Fruit fly (Drosophila melanogaster) S2 (cell line): ENCODE results near the gene Vago.
"Not testable (repeated sequence)": the region's sequence is repeated elsewhere in the genome, so short reads cannot be mapped to it uniquely, and the experiment has no call there.

Experiments used
- CG8478 ChIP-seq: fragments of >200 bp; optimal IDR thresholded peaks from 2 replicates; lab custom pipeline; 2018
- CTCF ChIP-seq, 2 experiments: fragments of >200 bp; optimal IDR thresholded peaks; 2 replicates each; lab custom pipeline; 2018

Gene Vago

dm6 chrX:11088778-11089340 lies at the start of gene Vago:
TSS of gene Vago (plus strand) at chrX:11089290.
- no peak for TF ChIP-seq CG8478 (lab: Kevin White, UChicago)
- no peak for TF ChIP-seq CTCF (optimal IDR thresholded peaks at IDR 0.05; lab: Kevin White, UChicago)

DNA sequence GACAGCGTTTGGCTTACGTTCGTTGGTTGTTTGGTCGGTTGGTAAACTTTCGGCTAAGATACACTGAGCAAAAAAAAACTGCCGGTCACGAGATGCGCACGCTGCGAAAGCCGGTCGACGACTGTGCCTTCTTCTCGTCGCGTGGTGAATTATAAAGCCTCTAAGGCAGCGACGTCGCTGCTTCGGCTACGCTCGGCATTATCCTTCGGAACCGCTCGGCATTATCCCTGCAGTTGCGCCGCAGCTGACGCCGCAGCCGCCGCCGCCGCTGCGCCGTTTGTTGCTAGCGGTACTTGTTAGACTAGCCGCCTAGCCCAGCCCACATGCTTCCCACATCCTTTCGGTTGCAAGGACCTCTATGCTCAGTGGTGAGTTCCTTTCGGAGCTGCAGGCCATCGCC lies 49.3 kb upstream of the Vago start, which contains the start of gene vex:
Gene vex (minus strand): TSS at position 114 of the 400 bp plus-strand sequence.
- no peak for TF ChIP-seq CTCF (optimal IDR thresholded peaks at IDR 0.05; lab: Kevin White, UChicago)
- no peak for TF ChIP-seq CG8478 (lab: Kevin White, UChicago)

- TF ChIP-seq CG8478 (lab: Kevin White, UChicago) (no peak), CTCF (optimal IDR thresholded peaks at IDR 0.05; lab: Kevin White, UChicago) (no peak)
Observed at dm6 chrX:11044456-11044855, 44.6 kb upstream of the Vago start, which contains the start of gene SmydA-4. TSS of gene SmydA-4 (plus strand) at chrX:11044756.

DNA sequence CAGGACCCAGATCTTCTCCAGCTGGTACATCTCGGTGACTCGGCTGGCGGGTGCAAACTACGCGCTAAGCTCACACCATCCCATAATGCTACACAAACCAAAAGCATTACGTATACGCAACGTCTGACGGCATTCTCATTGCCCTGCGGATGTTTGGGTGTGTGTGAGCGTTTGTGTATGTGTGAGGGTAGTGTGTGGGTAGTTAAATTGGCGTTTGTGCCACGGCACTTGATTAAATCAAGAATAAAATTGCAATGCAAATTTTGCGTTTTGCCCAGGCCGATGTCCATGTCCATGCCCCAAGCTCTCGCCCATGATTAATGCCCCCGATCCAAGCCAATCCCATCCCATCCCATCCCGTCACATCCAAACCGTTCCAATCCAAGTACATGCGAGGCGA lies 35.6 kb upstream of the Vago start, which contains the start of gene CG1552:
Gene CG1552 (minus strand): TSS at position 101 of the 400 bp plus-strand sequence.
- TF ChIP-seq CG8478 (lab: Kevin White, UChicago) (no peak), CTCF (optimal IDR thresholded peaks at IDR 0.05; lab: Kevin White, UChicago) (no peak)

dm6 chrX:11059519-11059918 lies 29.6 kb upstream of the Vago start, which contains the start of gene CG1545:
TSS of gene CG1545 (minus strand) at chrX:11059619.
- TF ChIP-seq CG8478 (lab: Kevin White, UChicago) (no peak), CTCF (optimal IDR thresholded peaks at IDR 0.05; lab: Kevin White, UChicago) (no peak)

- TF ChIP-seq CTCF (optimal IDR thresholded peaks at IDR 0.05; lab: Kevin White, UChicago) = no peak
- no peak for TF ChIP-seq CG8478 (lab: Kevin White, UChicago)
Observed at dm6 chrX:11063070-11063469, 26.0 kb upstream of the Vago start, which contains the start of gene CG1537. TSS of gene CG1537 (minus strand) at chrX:11063170.

dm6 chrX:11066252-11066651 lies 22.8 kb upstream of the Vago start, which contains the start of gene CG15203:
TSS of gene CG15203 (plus strand) at chrX:11066552.
- TF ChIP-seq CG8478 (lab: Kevin White, UChicago) (no peak), CTCF (optimal IDR thresholded peaks at IDR 0.05; lab: Kevin White, UChicago) (no peak)

dm6 chrX:11081242-11081641 lies 7.8 kb upstream of the Vago start:
- TF ChIP-seq CG8478 (lab: Kevin White, UChicago) (no peak), CTCF (optimal IDR thresholded peaks at IDR 0.05; lab: Kevin White, UChicago) (no peak)

DNA sequence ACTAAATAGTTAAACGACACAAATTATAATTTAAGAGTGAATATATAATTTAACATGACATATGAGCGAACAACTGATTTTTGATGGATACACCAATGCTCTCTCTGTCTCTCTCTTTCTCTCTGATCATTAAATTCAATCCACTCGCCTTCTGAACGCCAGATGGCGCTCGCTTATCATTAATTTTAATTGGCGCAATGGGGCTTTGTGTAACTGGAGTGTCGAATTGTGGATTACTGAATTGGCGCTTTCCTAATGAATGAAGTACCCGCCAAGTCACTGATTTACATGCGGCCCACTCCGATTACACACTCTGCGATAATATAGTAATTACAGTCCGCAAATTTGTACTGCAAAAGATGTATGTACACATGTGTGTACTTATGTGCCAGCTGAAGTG lies 7.3 kb upstream of the Vago start:
- TF ChIP-seq CG8478 (lab: Kevin White, UChicago) = no peak
- TF ChIP-seq CTCF (optimal IDR thresholded peaks at IDR 0.05; lab: Kevin White, UChicago) = peak; percentile 75 to 77

DNA sequence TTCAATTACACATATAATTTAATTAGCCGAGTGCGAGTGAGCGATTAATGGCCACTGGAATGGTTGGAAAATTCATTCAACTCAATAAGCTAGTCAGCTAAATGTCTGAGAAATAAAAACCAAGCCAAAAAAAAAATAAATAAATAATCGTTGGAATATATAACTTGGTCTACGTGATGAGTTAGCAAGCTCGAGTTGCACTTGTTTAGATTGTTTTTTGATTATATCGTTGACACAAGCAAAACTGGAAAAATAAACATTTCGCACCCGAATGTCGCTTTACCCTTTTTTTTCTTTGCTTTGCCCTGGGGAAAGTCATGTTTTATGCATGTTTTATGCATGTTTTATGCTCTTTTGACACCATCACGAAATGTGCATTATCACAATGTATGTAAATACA lies 6.1 kb upstream of the Vago start:
- TF ChIP-seq CG8478 (lab: Kevin White, UChicago) (no peak), CTCF (optimal IDR thresholded peaks at IDR 0.05; lab: Kevin White, UChicago) (no peak)

- no peak for TF ChIP-seq CTCF (optimal IDR thresholded peaks at IDR 0.05; lab: Kevin White, UChicago)
- no peak for TF ChIP-seq CG8478 (lab: Kevin White, UChicago)
Observed at dm6 chrX:11086250-11086649, 2.8 kb upstream of the Vago start, which contains the start of gene sev. TSS of gene sev (minus strand) at chrX:11086299.

DNA sequence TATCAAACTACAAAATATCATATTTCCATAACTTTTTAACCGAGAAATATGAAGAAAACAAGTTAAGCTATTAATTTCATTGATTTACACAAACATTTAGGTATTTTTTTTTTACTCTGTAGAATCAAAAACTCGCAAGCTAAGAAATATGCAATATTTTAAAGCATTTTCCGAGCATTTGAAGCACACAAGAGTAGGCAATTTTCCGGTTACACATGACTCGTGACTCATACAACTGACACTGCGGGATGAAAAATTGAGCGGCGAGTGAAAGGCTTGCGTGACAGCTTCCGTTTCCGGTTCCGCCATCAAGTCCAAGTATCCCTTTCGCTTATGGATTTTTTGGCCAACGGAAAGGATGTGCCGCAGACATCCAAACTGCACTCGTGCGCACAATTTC lies 1.7 kb upstream of the Vago start:
- TF ChIP-seq CG8478 (lab: Kevin White, UChicago) (no peak), CTCF (optimal IDR thresholded peaks at IDR 0.05; lab: Kevin White, UChicago) (no peak)

DNA sequence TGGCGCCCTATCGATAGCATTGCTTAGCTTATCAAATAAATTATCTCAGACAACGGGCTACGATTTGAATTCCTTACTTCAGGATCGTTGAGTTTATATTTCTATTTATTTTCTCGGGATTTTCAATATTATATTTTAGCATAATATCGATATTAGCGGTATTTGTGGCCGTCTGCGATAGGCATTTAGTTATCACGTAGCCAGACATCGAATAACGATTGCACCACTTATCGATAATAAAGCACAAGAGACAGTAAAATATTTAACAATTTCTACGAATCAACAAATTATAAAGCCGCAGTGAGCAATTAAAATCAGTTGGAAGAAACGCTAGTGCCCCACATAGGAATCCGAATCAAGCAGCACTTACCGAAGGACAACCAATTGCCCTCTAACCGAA lies 1.1 kb downstream of the Vago start, which contains the start of gene CG2076:
Gene CG2076 (plus strand): TSS at position 50 of the 400 bp plus-strand sequence.
- TF ChIP-seq CTCF (optimal IDR thresholded peaks at IDR 0.05; lab: Kevin White, UChicago) (no peak), CG8478 (lab: Kevin White, UChicago) (no peak)

DNA sequence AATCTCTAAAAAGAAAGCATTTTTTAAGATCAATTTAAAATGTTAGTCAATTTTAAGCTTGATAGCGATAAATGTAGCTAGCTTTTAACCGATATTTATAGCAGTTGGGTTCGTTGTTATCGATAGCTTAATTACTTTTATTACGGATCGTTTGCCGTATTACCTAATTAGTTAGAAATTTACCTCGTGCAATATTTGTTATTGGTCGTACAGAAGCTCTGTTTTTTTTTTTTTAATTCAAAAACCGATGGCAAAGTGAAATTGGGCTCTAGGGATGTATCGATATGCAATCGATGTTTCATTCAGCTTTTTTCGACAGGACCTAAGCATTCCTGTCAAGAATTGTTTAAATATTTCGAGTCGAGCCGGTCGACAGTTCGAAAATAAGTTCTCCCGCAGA lies 3.1 kb downstream of the Vago start, which contains the start of gene CG2061:
Gene CG2061 (plus strand): TSS at position 292 of the 400 bp plus-strand sequence.
- TF ChIP-seq CG8478 (lab: Kevin White, UChicago) = no peak
- no peak for TF ChIP-seq CTCF (optimal IDR thresholded peaks at IDR 0.05; lab: Kevin White, UChicago)

- TF ChIP-seq CG8478 (lab: Kevin White, UChicago) (no peak), CTCF (optimal IDR thresholded peaks at IDR 0.05; lab: Kevin White, UChicago) (no peak)
Observed at dm6 chrX:11095276-11095675, 6.2 kb downstream of the Vago start.

- TF ChIP-seq CG8478 (lab: Kevin White, UChicago); CTCF (optimal IDR thresholded peaks at IDR 0.05; lab: Kevin White, UChicago): not testable (repeated sequence)
Observed at dm6 chrX:11095973-11096372, 6.9 kb downstream of the Vago start, which contains the start of gene CG42249. TSS of gene CG42249 (plus strand) at chrX:11096273.
